Worm (Caenorhabditis elegans) whole organism, L4 larva: ENCODE data around the gene lir-2.

Source experiments
- F10B5.3 ChIP-seq: sonication (generic microtip); optimal IDR thresholded peaks from 2 replicates; lab custom pipeline; 2016; ENCODE audit warnings: mild to moderate bottlenecking, missing genetic modification characterization, missing compliant biosample characterization
- F26F4.8 ChIP-seq: fragments of 200-800 bp; sonication (Bioruptor generic); conservative IDR thresholded peaks from 2 replicates; pipeline ENCODE4 v1.3.6; 2022; ENCODE audit warnings: missing genetic modification characterization, missing compliant biosample characterization
- F44E2.7 ChIP-seq: fragments of 200-800 bp; sonication (Bioruptor generic); IDR thresholded peaks from 2 replicates; pipeline ENCODE4 v2.1.2; 2022; ENCODE audit warnings: missing genetic modification characterization, missing compliant biosample characterization
- Y48G9A.11 ChIP-seq: fragments of 200-800 bp; sonication (Bioruptor generic); IDR thresholded peaks from 2 replicates; pipeline ENCODE4 v1.3.6; 2022; ENCODE audit warnings: missing genetic modification reagents, missing genetic modification characterization, missing compliant biosample characterization
- aha-1 ChIP-seq: fragments of 150-350 bp; peaks from one replicate; lab custom pipeline; 2014; ENCODE audit warnings: missing biosample characterization, missing genetic modification characterization
- arid-1 ChIP-seq: fragments of 200-800 bp; sonication (Bioruptor generic); conservative IDR thresholded peaks from 2 replicates; pipeline ENCODE4 v1.3.6; 2022; ENCODE audit warnings: missing genetic modification reagents, missing genetic modification characterization, missing compliant biosample characterization
- ceh-20 ChIP-seq: fragments of 200-800 bp; sonication (Bioruptor generic); IDR thresholded peaks from 2 replicates; pipeline ENCODE4 v1.3.6; 2022; ENCODE audit warnings: missing genetic modification reagents, missing genetic modification characterization, missing compliant biosample characterization
- ceh-62 ChIP-seq: sonication (generic microtip); optimal IDR thresholded peaks from 2 replicates; lab custom pipeline; 2017; ENCODE audit warnings: missing biosample characterization, missing genetic modification characterization
- ces-1 ChIP-seq: fragments of 150-350 bp; sonication (generic microtip); optimal IDR thresholded peaks from 4 replicates; lab custom pipeline; 2014; ENCODE audit warnings: missing biosample characterization, missing genetic modification reagents, missing genetic modification characterization
- ctbp-1 ChIP-seq: fragments of 200-800 bp; sonication (Bioruptor generic); IDR thresholded peaks from 2 replicates; pipeline ENCODE4 v1.3.6; 2022; ENCODE audit warnings: missing genetic modification reagents, missing genetic modification characterization, missing compliant biosample characterization
- daf-12 ChIP-seq: fragments of 150-350 bp; optimal IDR thresholded peaks from 2 replicates; lab custom pipeline; 2014; ENCODE audit warnings: missing biosample characterization, missing genetic modification reagents, missing genetic modification characterization
- daf-19 ChIP-seq: fragments of 200-800 bp; sonication (Bioruptor generic); conservative IDR thresholded peaks from 2 replicates; pipeline ENCODE4 v1.3.6; 2022; ENCODE audit warnings: missing genetic modification characterization, missing compliant biosample characterization
- daf-8 ChIP-seq: fragments of 200-800 bp; sonication (Bioruptor generic); IDR thresholded peaks from 2 replicates; pipeline ENCODE4 v1.3.6; 2022; ENCODE audit warnings: missing genetic modification characterization, missing compliant biosample characterization
- dmd-6 ChIP-seq: fragments of 200-800 bp; sonication (Bioruptor generic); IDR thresholded peaks from 2 replicates; pipeline ENCODE4 v1.3.6; 2022; ENCODE audit warnings: missing genetic modification reagents, missing genetic modification characterization, missing compliant biosample characterization
- dmd-8 ChIP-seq: fragments of 200-800 bp; sonication (Bioruptor generic); IDR thresholded peaks from 2 replicates; pipeline ENCODE4 v1.3.6; 2022; ENCODE audit warnings: missing genetic modification characterization, missing compliant biosample characterization
- fkh-10 ChIP-seq: fragments of 150-350 bp; optimal IDR thresholded peaks from 2 replicates; lab custom pipeline; 2014; ENCODE audit warnings: missing biosample characterization, missing genetic modification reagents, missing genetic modification characterization
- fos-1 ChIP-seq: fragments of 150-350 bp; optimal IDR thresholded peaks from 2 replicates; lab custom pipeline; 2014; ENCODE audit warnings: missing biosample characterization, missing genetic modification characterization
- gei-8 ChIP-seq: fragments of 200-800 bp; sonication (Bioruptor generic); optimal IDR thresholded peaks from 2 replicates; lab custom pipeline; 2018; ENCODE audit warnings: mild to moderate bottlenecking, missing genetic modification characterization, missing compliant biosample characterization
- hlh-11 ChIP-seq: fragments of 200-800 bp; sonication (Bioruptor generic); optimal IDR thresholded peaks from 2 replicates; lab custom pipeline; 2018; ENCODE audit warnings: mild to moderate bottlenecking, missing genetic modification characterization, missing compliant biosample characterization
- hlh-30 ChIP-seq: sonication (generic microtip); optimal IDR thresholded peaks from 2 replicates; lab custom pipeline; 2017; ENCODE audit warnings: antibody characterized with exemption, mild to moderate bottlenecking, missing genetic modification characterization, missing compliant biosample characterization; ENCODE audit not compliant: insufficient read depth
- lim-7 ChIP-seq: fragments of 200-800 bp; sonication (Bioruptor generic); IDR thresholded peaks from 2 replicates; pipeline ENCODE4 v1.3.6; 2022; ENCODE audit warnings: missing genetic modification characterization, missing compliant biosample characterization
- lin-1 ChIP-seq: fragments of 200-800 bp; sonication (Bioruptor generic); IDR thresholded peaks from 2 replicates; pipeline ENCODE4 v1.3.6; 2022; ENCODE audit warnings: missing genetic modification reagents, missing genetic modification characterization, missing compliant biosample characterization
- lin-15B ChIP-seq: fragments of 150-350 bp; sonication (generic microtip); optimal IDR thresholded peaks from 3 replicates; lab custom pipeline; 2014; ENCODE audit warnings: missing biosample characterization, missing genetic modification characterization
- lin-29 ChIP-seq: fragments of 200-800 bp; sonication (Bioruptor generic); IDR thresholded peaks from 2 replicates; pipeline ENCODE4 v1.3.6; 2022; ENCODE audit warnings: missing genetic modification reagents, missing genetic modification characterization, missing compliant biosample characterization
- lir-3 ChIP-seq: sonication (generic microtip); optimal IDR thresholded peaks from 2 replicates; lab custom pipeline; 2016; ENCODE audit warnings: mild to moderate bottlenecking, missing genetic modification characterization, missing compliant biosample characterization
- lsy-2 ChIP-seq, 2 experiments: fragments of 150-350 bp in 1 of 2; sonication (generic microtip) in 1 of 2; optimal IDR thresholded peaks; 2 replicates each; lab custom pipeline; 2014 to 2017; ENCODE audit warnings: missing biosample characterization in 2 of 2, missing genetic modification characterization in 2 of 2
- madf-9 ChIP-seq: fragments of 200-800 bp; sonication (Bioruptor generic); conservative IDR thresholded peaks from 2 replicates; pipeline ENCODE4 v1.3.6; 2022; ENCODE audit warnings: missing genetic modification reagents, missing genetic modification characterization, missing compliant biosample characterization
- mdt-29 ChIP-seq: fragments of 200-800 bp; sonication (Bioruptor generic); IDR thresholded peaks from 2 replicates; pipeline ENCODE4 v1.3.6; 2022; ENCODE audit warnings: missing genetic modification reagents, missing genetic modification characterization, missing compliant biosample characterization
- mxl-3 ChIP-seq: fragments of 200-800 bp; sonication (Bioruptor generic); optimal IDR thresholded peaks from 2 replicates; lab custom pipeline; 2018; ENCODE audit warnings: mild to moderate bottlenecking, missing genetic modification characterization, missing compliant biosample characterization
- nhr-10 ChIP-seq: fragments of 150-350 bp; optimal IDR thresholded peaks from 2 replicates; lab custom pipeline; 2014; ENCODE audit warnings: missing biosample characterization, missing genetic modification characterization
- nhr-28 ChIP-seq: fragments of 150-350 bp; optimal IDR thresholded peaks from 2 replicates; lab custom pipeline; 2014; ENCODE audit warnings: missing biosample characterization, missing genetic modification characterization
- pha-4 ChIP-seq, 2 experiments: fragments of 150-350 bp in 1 of 2; fragments of 200-800 bp in 1 of 2; sonication (Bioruptor generic) in 1 of 2; IDR thresholded peaks in 1 of 2; optimal IDR thresholded peaks in 1 of 2; 2 replicates each; pipeline versions ENCODE4 v1.3.6 to Lab custom; 2014 to 2022; ENCODE audit warnings: missing genetic modification characterization in 2 of 2, missing genetic modification reagents in 2 of 2, missing biosample characterization in 1 of 2, missing compliant biosample characterization in 1 of 2
- php-3 ChIP-seq: fragments of 200-800 bp; sonication (Bioruptor generic); IDR thresholded peaks from 2 replicates; pipeline ENCODE4 v1.3.6; 2022; ENCODE audit warnings: missing genetic modification reagents, missing genetic modification characterization, missing compliant biosample characterization
- pqm-1 ChIP-seq: sonication (generic microtip); optimal IDR thresholded peaks from 2 replicates; lab custom pipeline; 2017; ENCODE audit warnings: missing biosample characterization, missing genetic modification characterization
- saeg-2 ChIP-seq: fragments of 200-800 bp; sonication (Bioruptor generic); IDR thresholded peaks from 2 replicates; pipeline ENCODE4 v1.3.6; 2022; ENCODE audit warnings: missing genetic modification reagents, missing genetic modification characterization, missing compliant biosample characterization
- set-16 ChIP-seq: fragments of 200-800 bp; sonication (Bioruptor generic); IDR thresholded peaks from 2 replicates; pipeline ENCODE4 v1.3.6; 2022; ENCODE audit warnings: missing genetic modification reagents, missing genetic modification characterization, missing compliant biosample characterization
- skn-1 ChIP-seq: fragments of 150-350 bp; optimal IDR thresholded peaks from 2 replicates; lab custom pipeline; 2014; ENCODE audit warnings: missing biosample characterization, missing genetic modification characterization
- snpc-1.2 ChIP-seq: fragments of 200-800 bp; sonication (Bioruptor generic); IDR thresholded peaks from 2 replicates; pipeline ENCODE4 v1.3.6; 2022; ENCODE audit warnings: missing genetic modification reagents, missing genetic modification characterization, missing compliant biosample characterization
- tra-1 ChIP-seq: fragments of 200-800 bp; sonication (Bioruptor generic); IDR thresholded peaks from 2 replicates; pipeline ENCODE4 v1.3.6; 2022; ENCODE audit warnings: missing genetic modification reagents, missing genetic modification characterization, missing compliant biosample characterization
- unc-39 ChIP-seq: sonication (generic microtip); optimal IDR thresholded peaks from 2 replicates; lab custom pipeline; 2017; ENCODE audit warnings: missing biosample characterization, missing genetic modification characterization
- unc-62 ChIP-seq, 3 experiments: fragments of 150-350 bp in 1 of 3; sonication (generic microtip); optimal IDR thresholded peaks in 2 of 3; peaks in 1 of 3; 1 replicate in 1 of 3; 2 replicates in 2 of 3; lab custom pipeline; 2014 to 2017; ENCODE audit warnings: missing biosample characterization in 3 of 3, missing genetic modification characterization in 3 of 3, missing genetic modification reagents in 3 of 3, missing genotype in 1 of 3
- vab-7 ChIP-seq: fragments of 200-800 bp; sonication (Bioruptor generic); IDR thresholded peaks from 2 replicates; pipeline ENCODE4 v1.3.6; 2022; ENCODE audit warnings: missing genetic modification reagents, missing genetic modification characterization, missing compliant biosample characterization
- zfp-2 ChIP-seq: sonication (generic microtip); optimal IDR thresholded peaks from 2 replicates; lab custom pipeline; 2016; ENCODE audit warnings: mild to moderate bottlenecking, missing genetic modification characterization, missing compliant biosample characterization
- zip-11 ChIP-seq: fragments of 200-800 bp; sonication (Bioruptor generic); IDR thresholded peaks from 2 replicates; pipeline ENCODE4 v1.3.6; 2022; ENCODE audit warnings: missing genetic modification characterization, missing compliant biosample characterization
- ztf-7 ChIP-seq: fragments of 150-350 bp; optimal IDR thresholded peaks from 2 replicates; lab custom pipeline; 2014; ENCODE audit warnings: missing biosample characterization, missing genetic modification characterization

The lir-2 gene

DNA sequence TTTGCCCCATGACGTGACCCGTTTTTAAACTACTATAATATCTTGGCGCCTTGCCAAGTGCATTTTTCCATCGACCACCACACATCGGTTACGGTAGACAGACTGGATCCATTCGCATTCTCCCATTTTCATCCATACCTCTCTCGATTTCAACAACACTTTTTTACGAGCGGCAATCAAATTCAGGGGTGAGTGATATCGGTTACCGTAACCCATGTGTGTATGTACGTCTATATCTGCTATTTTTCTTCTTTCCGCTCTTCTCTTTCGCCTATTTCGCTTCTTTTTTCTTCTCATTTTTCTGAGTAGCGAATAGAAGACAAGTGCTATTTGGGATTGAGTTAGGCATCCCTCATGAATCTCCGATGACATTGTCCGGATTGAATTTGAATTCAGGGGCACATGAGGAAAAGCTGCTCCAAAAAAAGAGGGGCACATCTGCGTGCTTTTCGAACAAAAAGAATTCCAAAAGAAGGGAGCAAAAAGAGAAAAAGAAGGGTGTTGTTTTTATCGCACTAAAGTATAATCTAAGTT lies 35.3 kb upstream of the lir-2 start:
- no peak for TF ChIP-seq F10B5.3 (tag; lab: Kevin White, UChicago)
- no peak for TF ChIP-seq skn-1 (tag; lab: Kevin White, UChicago)
- peak in 1 of 2 experiments; percentile 62 for TF ChIP-seq lsy-2 (tag; optimal IDR thresholded peaks at IDR 0.05; lab: Kevin White, UChicago)
- peak; percentile 79 for TF ChIP-seq fkh-10
- no peak for TF ChIP-seq php-3 (GFP tag; lab: Robert Waterston, UW)

DNA sequence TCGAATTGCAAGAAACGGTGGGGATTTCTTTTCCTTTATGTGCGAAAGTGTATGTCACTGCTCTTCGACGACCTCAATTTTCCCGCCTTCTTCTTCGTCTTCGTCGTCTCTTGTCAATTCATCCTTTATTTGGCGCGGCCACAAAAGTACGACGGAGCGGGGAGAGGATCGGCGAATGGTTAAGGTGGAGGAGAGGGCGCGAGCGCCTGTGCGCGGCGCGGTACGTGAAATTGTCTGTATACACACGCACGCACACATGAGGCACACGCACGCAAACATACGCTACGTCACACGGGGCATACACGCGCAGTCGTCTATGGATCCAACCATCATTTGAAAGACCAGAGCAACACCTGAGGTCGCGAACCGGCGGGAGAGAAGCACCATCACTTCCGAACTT lies 31.8 kb upstream of the lir-2 start:
- TF ChIP-seq F44E2.7 (GFP tag; lab: Robert Waterston, UW): 0 out of 2 replicates have a peak, but pooled peaks have one; percentile 76
- no peak for TF ChIP-seq unc-62 (GFP tag; optimal IDR thresholded peaks at IDR 0.05 in 1 of 2; lab: Kevin White, UChicago)
- TF ChIP-seq unc-62 (tag; optimal IDR thresholded peaks at IDR 0.05; lab: Kevin White, UChicago): no peak
- no peak for TF ChIP-seq lim-7 (GFP tag; lab: Robert Waterston, UW)
- no peak for TF ChIP-seq gei-8 (GFP tag; lab: Kevin White, UChicago)
- 0 out of 2 replicates have a peak, but pooled peaks have one; percentile 13 for TF ChIP-seq php-3 (GFP tag; lab: Robert Waterston, UW)
- peak; percentile 11 for TF ChIP-seq aha-1 (tag; lab: Kevin White, UChicago)
- 0 out of 2 replicates have a peak, but pooled peaks have one; percentile 20 for TF ChIP-seq F26F4.8 (GFP tag; lab: Robert Waterston, UW)
- TF ChIP-seq snpc-1.2: no peak
- peak; percentile 57 for TF ChIP-seq set-16 (GFP tag; lab: Robert Waterston, UW)
- TF ChIP-seq hlh-30 (tag; lab: Kevin White, UChicago): peak; percentile 43

ce11 chrII:7636941-7637340 lies 30.1 kb upstream of the lir-2 start:
- TF ChIP-seq Y48G9A.11 (no peak), daf-19 (no peak), vab-7 (no peak), dmd-8 (no peak), F44E2.7 (GFP tag; lab: Robert Waterston, UW) (no peak), aha-1 (tag; lab: Kevin White, UChicago) (peak; percentile 64), unc-39 (tag; lab: Kevin White, UChicago) (no peak)

DNA sequence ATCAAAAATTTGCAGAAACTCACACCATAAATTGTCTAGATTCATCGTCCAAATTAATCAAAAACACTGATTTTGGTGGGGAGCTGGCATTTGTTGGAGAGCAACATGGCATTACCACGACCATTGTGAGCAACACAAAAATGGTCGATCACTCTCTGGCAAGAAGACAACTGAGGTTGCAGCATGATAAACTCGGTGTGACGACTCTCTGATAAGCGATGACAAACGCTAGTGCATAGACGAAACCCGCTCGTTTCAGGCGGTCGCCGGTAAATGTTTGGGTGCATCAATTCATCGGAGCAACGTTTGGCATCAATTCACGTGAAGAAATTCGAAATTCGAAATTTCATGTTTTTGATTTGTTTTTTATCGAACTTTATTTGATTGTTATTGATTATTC lies 28.0 kb upstream of the lir-2 start:
- TF ChIP-seq ztf-7 (tag; lab: Kevin White, UChicago) (no peak), zfp-2 (tag; lab: Kevin White, UChicago) (no peak), madf-9 (GFP tag; lab: Robert Waterston, UW) (no peak), zip-11 (GFP tag; lab: Robert Waterston, UW) (no peak), lin-1 (GFP tag; lab: Robert Waterston, UW) (no peak), daf-12 (no peak), pqm-1 (tag; lab: Kevin White, UChicago) (peak; percentile 65), mdt-29 (GFP tag; lab: Robert Waterston, UW) (0 out of 2 replicates have a peak, but pooled peaks have one; percentile 18), lin-29 (no peak), tra-1 (0 out of 2 replicates have a peak, but pooled peaks have one; percentile 7), arid-1 (GFP tag; lab: Robert Waterston, UW) (no peak), nhr-28 (peak; percentile 10), lin-15B (no peak), fos-1 (tag; lab: Kevin White, UChicago) (no peak), F44E2.7 (GFP tag; lab: Robert Waterston, UW) (no peak), mxl-3 (GFP tag; lab: Kevin White, UChicago) (peak; percentile 50), saeg-2 (GFP tag; lab: Robert Waterston, UW) (no peak), ctbp-1 (GFP tag; lab: Robert Waterston, UW) (no peak), daf-8 (GFP tag; lab: Robert Waterston, UW) (no peak), ceh-20 (GFP tag; lab: Robert Waterston, UW) (no peak), php-3 (GFP tag; lab: Robert Waterston, UW) (no peak), nhr-10 (tag; lab: Kevin White, UChicago) (no peak), lir-3 (tag; lab: Kevin White, UChicago) (no peak), hlh-11 (tag; lab: Kevin White, UChicago) (peak; percentile 74), ces-1 (GFP tag; lab: Kevin White, UChicago) (no peak), hlh-30 (tag; lab: Kevin White, UChicago) (peak; percentile 13), ceh-62 (no peak), dmd-6 (GFP tag; lab: Robert Waterston, UW) (peak; percentile 85), pha-4 (GFP tag; IDR thresholded peaks at IDR 0.05; lab: Robert Waterston, UW) (no peak), pha-4 (tag; optimal IDR thresholded peaks at IDR 0.05; lab: Kevin White, UChicago) (no peak)
